Worm (Caenorhabditis elegans) whole organism, young adult: ENCODE data around the gene H35N09.1.
"Not testable (repeated sequence)": the region's sequence is repeated elsewhere in the genome, so short reads cannot be mapped to it uniquely, and the experiment has no call there.

ENCODE experiments used
- dpl-1 ChIP-seq: fragments of 150-350 bp; optimal IDR thresholded peaks from 2 replicates; lab custom pipeline; 2014; ENCODE audit warnings: missing biosample characterization, missing genetic modification reagents, missing genetic modification characterization
- sea-2 ChIP-seq: fragments of 200-800 bp; sonication (Bioruptor generic); IDR thresholded peaks from 2 replicates; pipeline ENCODE4 v1.3.6; 2022; ENCODE audit warnings: missing genetic modification characterization, missing compliant biosample characterization

- not testable (repeated sequence) for TF ChIP-seq dpl-1 (GFP tag; lab: Kevin White, UChicago); sea-2
These were observed 5.5 kb downstream of the H35N09.1 start, which contains the start of gene K01A12.4 for ce11 chrX:8610606-8611005.
